Fruit fly (Drosophila melanogaster) whole organism, wandering third instar larva: Measurements from ENCODE around the gene caup.

Experiments used
- Abd-B ChIP-seq: fragments of >200 bp; optimal IDR thresholded peaks from 2 replicates; lab custom pipeline; 2017; ENCODE audit warnings: missing biosample characterization, missing genetic modification characterization
- CG32264 ChIP-seq: fragments of 200-800 bp; sonication (Bioruptor generic); optimal IDR thresholded peaks from 2 replicates; lab custom pipeline; 2016; ENCODE audit warnings: missing biosample characterization, missing genetic modification characterization
- CG9705 ChIP-seq: fragments of 200-800 bp; sonication (Bioruptor generic); optimal IDR thresholded peaks from 2 replicates; lab custom pipeline; 2018; ENCODE audit warnings: missing biosample characterization, mild to moderate bottlenecking, missing genetic modification characterization
- CrebA ChIP-seq: fragments of 200-800 bp; sonication (Bioruptor generic); optimal IDR thresholded peaks from 2 replicates; lab custom pipeline; 2016; ENCODE audit warnings: missing biosample characterization, mild to moderate bottlenecking, missing genetic modification characterization, borderline replicate concordance
- Dfd ChIP-seq: fragments of >200 bp; optimal IDR thresholded peaks from 2 replicates; lab custom pipeline; 2017; ENCODE audit warnings: missing biosample characterization, missing genetic modification characterization
- Dif ChIP-seq: fragments of 200-275, 200-300 bp; sonication (Bioruptor generic); optimal IDR thresholded peaks from 2 replicates; lab custom pipeline; 2018; ENCODE audit warnings: missing biosample characterization, missing genetic modification characterization; ENCODE audit not compliant: partially characterized antibody
- GATAd ChIP-seq: sonication (Bioruptor generic); optimal IDR thresholded peaks from 2 replicates; lab custom pipeline; 2016; ENCODE audit warnings: missing biosample characterization, missing genetic modification characterization
- HLH106 ChIP-seq: fragments of 200-800 bp; optimal IDR thresholded peaks from 3 replicates; lab custom pipeline; 2019; ENCODE audit warnings: missing biosample characterization, mild to moderate bottlenecking, missing genetic modification characterization, moderate library complexity
- Hnf4 ChIP-seq: fragments of 200-800 bp; sonication (Bioruptor generic); optimal IDR thresholded peaks from 2 replicates; lab custom pipeline; 2016; ENCODE audit warnings: missing biosample characterization, mild to moderate bottlenecking, missing genetic modification characterization
- Hr78 ChIP-seq: fragments of >200 bp; optimal IDR thresholded peaks from 2 replicates; lab custom pipeline; 2017; ENCODE audit warnings: missing biosample characterization, missing genetic modification characterization
- Hr83 ChIP-seq: fragments of 200-300 bp; sonication (Bioruptor generic); optimal IDR thresholded peaks from 2 replicates; lab custom pipeline; 2016; ENCODE audit warnings: missing biosample characterization, mild to moderate bottlenecking, missing genetic modification characterization, moderate library complexity; ENCODE audit not compliant: poor library complexity, severe bottlenecking
- Jra ChIP-seq: sonication (Bioruptor generic); optimal IDR thresholded peaks from 2 replicates; lab custom pipeline; 2016; ENCODE audit warnings: missing biosample characterization, missing genetic modification characterization
- Mio ChIP-seq: sonication (Bioruptor generic); optimal IDR thresholded peaks from 2 replicates; lab custom pipeline; 2016; ENCODE audit warnings: missing biosample characterization, missing genetic modification characterization
- Myc ChIP-seq: fragments of >200 bp; optimal IDR thresholded peaks from 2 replicates; lab custom pipeline; 2017
- N ChIP-seq: fragments of >200 bp; optimal IDR thresholded peaks from 2 replicates; lab custom pipeline; 2018; ENCODE audit warnings: missing biosample characterization, missing external identifiers, missing genetic modification characterization
- OdsH ChIP-seq: fragments of 200-800 bp; sonication (Bioruptor generic); optimal IDR thresholded peaks from 2 replicates; lab custom pipeline; 2016; ENCODE audit warnings: missing biosample characterization, mild to moderate bottlenecking, missing genetic modification characterization
- Rel ChIP-seq, 2 experiments: fragments of 200-800 bp; sonication (Bioruptor generic) in 1 of 2; optimal IDR thresholded peaks; 2 replicates in 1 of 2; 3 replicates in 1 of 2; lab custom pipeline; 2016 to 2019; ENCODE audit warnings: mild to moderate bottlenecking in 2 of 2, missing biosample characterization in 2 of 2, missing genetic modification characterization in 2 of 2, moderate library complexity in 1 of 2
- Sp1 ChIP-seq: fragments of 200-800 bp; sonication (Bioruptor generic); optimal IDR thresholded peaks from 3 replicates; lab custom pipeline; 2019; ENCODE audit warnings: missing biosample characterization, mild to moderate bottlenecking, missing genetic modification characterization, moderate library complexity
- Vsx2 ChIP-seq: fragments of 200-300, 225-300 bp; sonication (Bioruptor generic); optimal IDR thresholded peaks from 2 replicates; lab custom pipeline; 2018; ENCODE audit warnings: missing biosample characterization, missing genetic modification characterization; ENCODE audit not compliant: partially characterized antibody
- br ChIP-seq: fragments of 200-800 bp; sonication (Bioruptor generic); optimal IDR thresholded peaks from 2 replicates; lab custom pipeline; 2016; ENCODE audit warnings: missing biosample characterization, missing genetic modification characterization
- brk ChIP-seq: fragments of 200-800 bp; sonication (Bioruptor generic); optimal IDR thresholded peaks from 2 replicates; lab custom pipeline; 2016; ENCODE audit warnings: missing biosample characterization, mild to moderate bottlenecking, missing genetic modification characterization
- dl ChIP-seq, 2 experiments: fragments of 175-275, 200-275 bp in 1 of 2; fragments of 200-275 bp in 1 of 2; sonication (Bioruptor generic); optimal IDR thresholded peaks; lab custom pipeline; 2018; ENCODE audit warnings: mild to moderate bottlenecking in 2 of 2, missing biosample characterization in 2 of 2, missing genetic modification characterization in 2 of 2, moderate library complexity in 2 of 2; ENCODE audit not compliant: partially characterized antibody in 2 of 2, insufficient read depth in 1 of 2
- dmrt93B ChIP-seq: fragments of 200-800 bp; sonication (Bioruptor generic); optimal IDR thresholded peaks from 2 replicates; lab custom pipeline; 2018; ENCODE audit warnings: missing biosample characterization, mild to moderate bottlenecking, missing genetic modification characterization
- dsf ChIP-seq: sonication (Bioruptor generic); optimal IDR thresholded peaks from 2 replicates; lab custom pipeline; 2016; ENCODE audit warnings: missing biosample characterization, missing genetic modification characterization, borderline replicate concordance
- ey ChIP-seq: fragments of 200-800 bp; sonication (Bioruptor generic); optimal IDR thresholded peaks from 2 replicates; lab custom pipeline; 2016; ENCODE audit warnings: missing biosample characterization, missing genetic modification characterization
- foxo ChIP-seq, 2 experiments: fragments of 200-800 bp; sonication (Bioruptor generic); optimal IDR thresholded peaks; 2 replicates in 1 of 2; 3 replicates in 1 of 2; lab custom pipeline; 2016 to 2017; ENCODE audit warnings: missing biosample characterization in 2 of 2, missing genetic modification characterization in 2 of 2
- fru ChIP-seq: fragments of 200-800 bp; sonication (Bioruptor generic); optimal IDR thresholded peaks from 3 replicates; lab custom pipeline; 2016; ENCODE audit warnings: missing biosample characterization, mild to moderate bottlenecking, missing genetic modification characterization
- h ChIP-seq: fragments of 200-800 bp; sonication (Bioruptor generic); optimal IDR thresholded peaks from 3 replicates; lab custom pipeline; 2016; ENCODE audit warnings: missing biosample characterization, mild to moderate bottlenecking, missing genetic modification characterization
- jim ChIP-seq: fragments of 175-275, 200-325 bp; sonication (Bioruptor generic); optimal IDR thresholded peaks from 2 replicates; lab custom pipeline; 2016; ENCODE audit warnings: missing biosample characterization, mild to moderate bottlenecking, missing genetic modification characterization
- lola ChIP-seq: fragments of >200 bp; optimal IDR thresholded peaks from 2 replicates; lab custom pipeline; 2017; ENCODE audit warnings: missing biosample characterization, missing genetic modification characterization
- pan ChIP-seq: fragments of >200 bp; optimal IDR thresholded peaks from 2 replicates; lab custom pipeline; 2017
- psq ChIP-seq: fragments of 200-800 bp; sonication (Bioruptor generic); optimal IDR thresholded peaks from 3 replicates; lab custom pipeline; 2017; ENCODE audit warnings: missing biosample characterization, mild to moderate bottlenecking, missing genetic modification characterization, moderate library complexity
- rgr ChIP-seq: fragments of 200-800 bp; sonication (Bioruptor generic); optimal IDR thresholded peaks from 3 replicates; lab custom pipeline; 2016; ENCODE audit warnings: missing biosample characterization, mild to moderate bottlenecking, missing genetic modification characterization
- sage ChIP-seq: fragments of 200-800 bp; sonication (Bioruptor generic); optimal IDR thresholded peaks from 2 replicates; lab custom pipeline; 2016; ENCODE audit warnings: missing biosample characterization, mild to moderate bottlenecking, missing genetic modification characterization
- sv ChIP-seq: fragments of 200-800 bp; sonication (Bioruptor generic); optimal IDR thresholded peaks from 3 replicates; lab custom pipeline; 2016; ENCODE audit warnings: missing biosample characterization, missing genetic modification characterization
- tai ChIP-seq: sonication (Bioruptor generic); optimal IDR thresholded peaks from 2 replicates; lab custom pipeline; 2016; ENCODE audit warnings: missing biosample characterization, missing genetic modification characterization
- usp ChIP-seq: fragments of >200 bp; optimal IDR thresholded peaks from 2 replicates; lab custom pipeline; 2017; ENCODE audit warnings: missing biosample characterization, missing genetic modification characterization
- woc ChIP-seq: sonication (Bioruptor generic); optimal IDR thresholded peaks from 2 replicates; lab custom pipeline; 2016; ENCODE audit warnings: missing biosample characterization, mild to moderate bottlenecking, missing genetic modification characterization

The caup gene

dm6 chr3L:12615049-12615448 lies 5.6 kb downstream of the caup start:
- TF ChIP-seq Abd-B (GFP tag; lab: Kevin White, UChicago) (no peak), sv (GFP tag; lab: Kevin White, UChicago) (no peak), CrebA (GFP tag; lab: Kevin White, UChicago) (peak; percentile 22)

- TF ChIP-seq sv (GFP tag; lab: Kevin White, UChicago) (no peak), br (GFP tag; lab: Kevin White, UChicago) (peak; percentile 75), fru (GFP tag; lab: Kevin White, UChicago) (peak; percentile 84), dl (GFP tag; optimal IDR thresholded peaks at IDR 0.05; lab: Kevin White, UChicago; ENCODE audit: insufficient read depth in 1 of 2, partially characterized antibody in 2 of 2) (no peak), pan (lab: Kevin White, UChicago) (no peak), jim (GFP tag; lab: Kevin White, UChicago) (no peak), Mio (GFP tag; lab: Kevin White, UChicago) (no peak), tai (GFP tag; lab: Kevin White, UChicago) (no peak), brk (peak; percentile 54), Abd-B (GFP tag; lab: Kevin White, UChicago) (no peak), HLH106 (peak; percentile 76), usp (GFP tag; lab: Kevin White, UChicago) (no peak), foxo (GFP tag; optimal IDR thresholded peaks at IDR 0.05; lab: Kevin White, UChicago) (peak in 1 of 2 experiments; percentile 83), Dfd (GFP tag; lab: Kevin White, UChicago) (no peak), lola (GFP tag; lab: Kevin White, UChicago) (no peak), dsf (no peak), GATAd (no peak), rgr (GFP tag; lab: Kevin White, UChicago) (peak; percentile 83), CG32264 (GFP tag; lab: Kevin White, UChicago) (no peak), Jra (GFP tag; lab: Kevin White, UChicago) (peak; percentile 23), N (no peak), Hnf4 (GFP tag; lab: Kevin White, UChicago) (peak; percentile 71), Myc (lab: Kevin White, UChicago) (no peak), Sp1 (GFP tag; lab: Kevin White, UChicago) (peak; percentile 73), psq (peak; percentile 66), Rel (GFP tag; optimal IDR thresholded peaks at IDR 0.05; lab: Kevin White, UChicago) (peak; percentile 18), Rel (tag; optimal IDR thresholded peaks at IDR 0.05; lab: Kevin White, UChicago) (peak; percentile 4), CG9705 (GFP tag; lab: Kevin White, UChicago) (peak; percentile 44), Hr83 (no peak), h (GFP tag; lab: Kevin White, UChicago) (peak; percentile 79), Hr78 (GFP tag; lab: Kevin White, UChicago) (no peak), woc (peak; percentile 61), ey (GFP tag; lab: Kevin White, UChicago) (peak; percentile 80), Vsx2 (no peak), dmrt93B (peak; percentile 44), OdsH (GFP tag; lab: Kevin White, UChicago) (peak; percentile 75), Dif (GFP tag; lab: Kevin White, UChicago) (no peak), sage (GFP tag; lab: Kevin White, UChicago) (peak; percentile 6), CrebA (GFP tag; lab: Kevin White, UChicago) (no peak)
- TF ChIP-seq, all 38 proteins: peak for 18
These were observed 7.0 kb downstream of the caup start for dm6 chr3L:12616400-12616799.

- TF ChIP-seq Jra (GFP tag; lab: Kevin White, UChicago) (no peak), usp (GFP tag; lab: Kevin White, UChicago) (no peak), Mio (GFP tag; lab: Kevin White, UChicago) (no peak), Rel (GFP tag; optimal IDR thresholded peaks at IDR 0.05; lab: Kevin White, UChicago) (no peak), Rel (tag; optimal IDR thresholded peaks at IDR 0.05; lab: Kevin White, UChicago) (no peak), Abd-B (GFP tag; lab: Kevin White, UChicago) (no peak), ey (GFP tag; lab: Kevin White, UChicago) (no peak), GATAd (no peak), rgr (GFP tag; lab: Kevin White, UChicago) (no peak), dl (GFP tag; optimal IDR thresholded peaks at IDR 0.05; lab: Kevin White, UChicago; ENCODE audit: insufficient read depth in 1 of 2, partially characterized antibody in 2 of 2) (no peak), Hnf4 (GFP tag; lab: Kevin White, UChicago) (no peak), br (GFP tag; lab: Kevin White, UChicago) (no peak), OdsH (GFP tag; lab: Kevin White, UChicago) (no peak), dmrt93B (no peak), N (no peak), foxo (GFP tag; optimal IDR thresholded peaks at IDR 0.05; lab: Kevin White, UChicago) (no peak)
These were observed 9.5 kb downstream of the caup start for dm6 chr3L:12618824-12619370.
